Worm (Caenorhabditis elegans): ENCODE results near the gene pix-1.

DNA sequence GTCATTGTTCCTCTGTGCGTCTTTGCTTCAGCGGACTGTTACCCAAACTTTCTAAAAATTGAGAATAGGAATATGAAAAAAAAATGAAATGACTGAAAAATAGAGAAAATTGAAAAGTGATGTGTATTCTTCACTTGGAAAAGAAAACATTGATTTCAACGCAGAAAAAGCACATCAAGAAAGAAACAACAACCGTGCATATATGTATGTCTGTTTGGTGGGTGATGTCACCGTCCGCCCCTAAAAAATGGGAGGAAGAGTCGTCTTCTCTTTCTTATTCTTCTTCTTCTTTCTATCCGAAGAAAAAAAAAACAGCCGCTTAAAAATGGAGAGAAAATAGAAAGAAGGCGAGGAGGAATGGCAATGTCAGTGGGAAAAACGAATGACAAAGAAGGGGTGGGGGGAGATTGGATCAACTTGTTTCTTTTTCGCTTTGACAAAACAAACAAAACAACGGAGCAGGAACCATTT is 43.5 kb downstream of the pix-1 start, which contains the start of gene nkb-3:
- TF ChIP-seq ceh-63 (GFP tag; optimal IDR thresholded peaks at IDR 0.05) (no peak), efl-1 (optimal IDR thresholded peaks at IDR 0.05) (no peak), efl-1 (GFP tag; optimal IDR thresholded peaks at IDR 0.05 in 1 of 2) (no peak), fos-1 (tag; optimal IDR thresholded peaks at IDR 0.05) (no peak), unc-130 (tag; optimal IDR thresholded peaks at IDR 0.05) (no peak), ama-1 (optimal IDR thresholded peaks at IDR 0.05) (no peak), lin-35 (GFP tag; optimal IDR thresholded peaks at IDR 0.05) (no peak), nhr-237 (tag; optimal IDR thresholded peaks at IDR 0.05) (no peak)

All from whole organism, L1 larva.